Worm (Caenorhabditis elegans) whole organism, young adult: Measurements from ENCODE around the gene K10C2.6.

Experiments
- B0035.1 ChIP-seq: sonication (generic microtip); optimal IDR thresholded peaks from 2 replicates; lab custom pipeline; 2016; ENCODE audit warnings: missing genetic modification characterization, mild to moderate bottlenecking, missing compliant biosample characterization, missing genotype, missing genetic modification reagents
- B0336.3 ChIP-seq: fragments of 200-800 bp; sonication (Bioruptor generic); IDR thresholded peaks from 2 replicates; pipeline ENCODE4 v1.3.6; 2022; ENCODE audit warnings: missing genetic modification characterization, missing compliant biosample characterization
- K12H6.12 ChIP-seq: fragments of 200-800 bp; sonication (Bioruptor generic); optimal IDR thresholded peaks from 2 replicates; lab custom pipeline; 2018; ENCODE audit warnings: mild to moderate bottlenecking, missing genetic modification characterization, missing compliant biosample characterization
- attf-6 ChIP-seq: fragments of 200-800 bp; sonication (Bioruptor generic); IDR thresholded peaks from 2 replicates; pipeline ENCODE4 v1.3.6; 2022; ENCODE audit warnings: missing genetic modification reagents, missing genetic modification characterization, missing compliant biosample characterization
- cebp-1 ChIP-seq, 2 experiments: fragments of 200-800 bp in 1 of 2; sonication (Bioruptor generic) in 1 of 2; sonication (generic microtip) in 1 of 2; IDR thresholded peaks in 1 of 2; optimal IDR thresholded peaks in 1 of 2; 2 replicates each; pipeline versions ENCODE4 v1.3.6 to Lab custom; 2017 to 2022; ENCODE audit warnings: missing compliant biosample characterization in 2 of 2, missing genetic modification characterization in 2 of 2, mild to moderate bottlenecking in 1 of 2, missing genetic modification reagents in 1 of 2, moderate library complexity in 1 of 2
- ceh-100 ChIP-seq: fragments of 200-800 bp; sonication (Bioruptor generic); IDR thresholded peaks from 2 replicates; pipeline ENCODE4 v1.3.6; 2022; ENCODE audit warnings: missing genetic modification reagents, missing genetic modification characterization, missing compliant biosample characterization
- ceh-91 ChIP-seq: fragments of 200-800 bp; sonication (Bioruptor generic); IDR thresholded peaks from 2 replicates; pipeline ENCODE4 v1.3.6; 2022; ENCODE audit warnings: missing genetic modification reagents, missing genetic modification characterization, missing compliant biosample characterization
- chd-7 ChIP-seq: sonication (generic microtip); optimal IDR thresholded peaks from 2 replicates; lab custom pipeline; 2016; ENCODE audit warnings: mild to moderate bottlenecking, missing genetic modification characterization, moderate library complexity, missing compliant biosample characterization
- die-1 ChIP-seq: sonication (generic microtip); optimal IDR thresholded peaks from 2 replicates; lab custom pipeline; 2016; ENCODE audit warnings: missing genotype, mild to moderate bottlenecking, missing genetic modification characterization, missing compliant biosample characterization
- dpl-1 ChIP-seq: fragments of 150-350 bp; optimal IDR thresholded peaks from 2 replicates; lab custom pipeline; 2014; ENCODE audit warnings: missing biosample characterization, missing genetic modification reagents, missing genetic modification characterization
- efl-1 ChIP-seq: fragments of 150-350 bp; optimal IDR thresholded peaks from 2 replicates; lab custom pipeline; 2014; ENCODE audit warnings: missing biosample characterization, missing genetic modification reagents, missing genetic modification characterization
- egrh-3 ChIP-seq: fragments of 200-800 bp; sonication (Bioruptor generic); IDR thresholded peaks from 2 replicates; pipeline ENCODE4 v1.3.6; 2022; ENCODE audit warnings: missing genetic modification reagents, missing genetic modification characterization, missing compliant biosample characterization
- ets-4 ChIP-seq: fragments of 200-800 bp; sonication (Bioruptor generic); optimal IDR thresholded peaks from 2 replicates; lab custom pipeline; 2018; ENCODE audit warnings: mild to moderate bottlenecking, missing genetic modification characterization, missing compliant biosample characterization
- gei-17 ChIP-seq: fragments of 200-800 bp; sonication (Bioruptor generic); optimal IDR thresholded peaks from 2 replicates; lab custom pipeline; 2018; ENCODE audit warnings: mild to moderate bottlenecking, missing genetic modification characterization, missing compliant biosample characterization
- lin-26 ChIP-seq: fragments of 200-800 bp; sonication (Bioruptor generic); IDR thresholded peaks from 2 replicates; pipeline ENCODE4 v1.3.6; 2022; ENCODE audit warnings: missing genetic modification reagents, missing genetic modification characterization, missing compliant biosample characterization
- madf-8 ChIP-seq: fragments of 200-800 bp; sonication (Bioruptor generic); conservative IDR thresholded peaks from 2 replicates; pipeline ENCODE4 v1.3.6; 2022; ENCODE audit warnings: missing genetic modification reagents, missing genetic modification characterization, missing compliant biosample characterization
- mes-4 ChIP-seq: sonication (generic microtip); optimal IDR thresholded peaks from 2 replicates; lab custom pipeline; 2016; ENCODE audit warnings: missing genotype, missing genetic modification characterization, missing compliant biosample characterization
- nhr-27 ChIP-seq: fragments of 200-800 bp; sonication (Bioruptor generic); optimal IDR thresholded peaks from 2 replicates; lab custom pipeline; 2018; ENCODE audit warnings: mild to moderate bottlenecking, missing genetic modification characterization, moderate library complexity, missing compliant biosample characterization
- nhr-80 ChIP-seq: sonication (generic microtip); optimal IDR thresholded peaks from 2 replicates; lab custom pipeline; 2016; ENCODE audit warnings: missing genetic modification characterization, missing compliant biosample characterization
- nhr-90 ChIP-seq: sonication (generic microtip); optimal IDR thresholded peaks from 2 replicates; lab custom pipeline; 2016; ENCODE audit warnings: missing genotype, mild to moderate bottlenecking, missing genetic modification characterization, missing compliant biosample characterization
- pbrm-1 ChIP-seq: fragments of 200-800 bp; sonication (Bioruptor generic); IDR thresholded peaks from 2 replicates; pipeline ENCODE4 v1.3.6; 2022; ENCODE audit warnings: missing genetic modification reagents, missing genetic modification characterization, missing compliant biosample characterization
- pha-4 ChIP-seq: fragments of 150-350 bp; sonication (generic microtip); optimal IDR thresholded peaks from 2 replicates; lab custom pipeline; 2014; ENCODE audit warnings: missing biosample characterization, missing genetic modification reagents, missing genetic modification characterization
- rcor-1 ChIP-seq: fragments of 200-800 bp; sonication (Bioruptor generic); IDR thresholded peaks from 2 replicates; pipeline ENCODE4 v1.3.6; 2022; ENCODE audit warnings: missing genetic modification reagents, missing genetic modification characterization, missing compliant biosample characterization
- snpc-1.1 ChIP-seq: sonication (generic microtip); optimal IDR thresholded peaks from 2 replicates; lab custom pipeline; 2017; ENCODE audit warnings: missing genetic modification characterization, mild to moderate bottlenecking, missing compliant biosample characterization, antibody characterized with exemption, moderate library complexity, missing genotype, missing genetic modification reagents; ENCODE audit not compliant: insufficient read depth
- snpc-4 ChIP-seq, 5 experiments: fragments of 150-350 bp in 1 of 5; sonication (generic microtip) in 4 of 5; optimal IDR thresholded peaks; 2 replicates each; lab custom pipeline; 2014 to 2018; ENCODE audit warnings: missing genetic modification characterization in 5 of 5, missing biosample characterization in 3 of 5, antibody characterized with exemption in 2 of 5, mild to moderate bottlenecking in 2 of 5, missing compliant biosample characterization in 2 of 5, missing genotype in 2 of 5, moderate library complexity in 2 of 5, missing genetic modification reagents in 1 of 5
- somi-1 ChIP-seq: fragments of 200-800 bp; sonication (Bioruptor generic); optimal IDR thresholded peaks from 2 replicates; lab custom pipeline; 2018; ENCODE audit warnings: mild to moderate bottlenecking, missing genetic modification characterization, missing compliant biosample characterization
- tbp1 ChIP-seq: fragments of 200-800 bp; sonication (Bioruptor generic); optimal IDR thresholded peaks from 2 replicates; lab custom pipeline; 2018; ENCODE audit warnings: mild to moderate bottlenecking, missing genetic modification characterization, missing compliant biosample characterization
- unc-62 ChIP-seq: fragments of 150-350 bp; optimal IDR thresholded peaks from 2 replicates; lab custom pipeline; 2014; ENCODE audit warnings: missing biosample characterization, missing genetic modification reagents, missing genetic modification characterization
- xnd-1 ChIP-seq: sonication (generic microtip); optimal IDR thresholded peaks from 2 replicates; lab custom pipeline; 2016; ENCODE audit warnings: missing genotype, missing genetic modification reagents, missing genetic modification characterization, missing compliant biosample characterization
- zfh-2 ChIP-seq: fragments of 200-800 bp; sonication (Bioruptor generic); conservative IDR thresholded peaks from 2 replicates; pipeline ENCODE4 v1.3.6; 2022; ENCODE audit warnings: missing genetic modification reagents, missing genetic modification characterization, missing compliant biosample characterization
- ztf-26 ChIP-seq: sonication (generic microtip); optimal IDR thresholded peaks from 2 replicates; lab custom pipeline; 2017; ENCODE audit warnings: missing genetic modification characterization, missing compliant biosample characterization

K10C2.6 gene

DNA sequence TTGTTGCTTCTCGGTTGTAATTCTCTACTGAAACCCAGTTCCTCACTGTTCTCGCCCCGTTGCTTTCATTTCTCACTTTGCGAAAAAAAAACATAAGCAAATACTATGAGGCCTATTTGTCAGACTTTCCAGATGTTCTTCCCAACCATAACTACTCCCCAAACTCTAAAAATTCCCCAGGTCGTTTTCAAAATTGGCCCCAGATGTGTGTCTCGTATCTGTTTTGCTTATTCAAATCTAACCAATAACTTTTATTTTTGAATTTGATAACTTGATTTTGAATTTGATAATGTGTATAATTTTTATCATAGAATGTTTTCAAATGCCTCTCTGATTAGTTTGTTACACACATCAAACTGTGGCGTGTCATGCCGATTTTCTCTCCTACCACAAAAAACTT is 43.4 kb upstream of the K10C2.6 start (continued):
- TF ChIP-seq mes-4 = no peak
- TF ChIP-seq die-1 = no peak

- TF ChIP-seq cebp-1 (GFP tag; IDR thresholded peaks at IDR 0.05; lab: Robert Waterston, UW) (no peak), cebp-1 (tag; optimal IDR thresholded peaks at IDR 0.05; lab: Kevin White, UChicago) (no peak), nhr-80 (tag; lab: Kevin White, UChicago) (peak; percentile 20), gei-17 (GFP tag; lab: Kevin White, UChicago) (no peak)
Measured at ce11 chrX:6408286-6408685, 43.0 kb upstream of the K10C2.6 start.

DNA sequence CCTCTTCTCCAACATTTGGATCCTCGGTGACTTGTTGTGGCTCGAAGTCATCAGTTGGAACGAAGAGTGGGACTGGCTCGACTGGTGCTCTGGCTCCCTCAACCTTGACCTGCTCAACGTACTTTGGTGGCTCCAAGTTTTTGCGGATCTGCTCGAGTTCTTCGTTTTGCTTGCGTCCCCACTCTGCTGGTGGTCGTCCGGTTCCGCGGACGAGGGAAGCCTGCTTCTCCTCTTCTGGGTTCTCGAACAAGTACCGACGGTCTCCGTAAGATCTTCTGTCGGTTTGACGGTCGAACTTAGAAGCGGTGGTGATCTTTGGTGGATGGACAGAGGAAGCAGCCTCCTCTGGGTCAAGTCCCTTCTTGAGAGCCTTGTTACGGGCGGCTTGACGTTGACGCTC is 42.5 kb upstream of the K10C2.6 start:
- TF ChIP-seq egrh-3 (peak; percentile 12; the same call in 1 of the 2 replicates), chd-7 (tag; lab: Kevin White, UChicago) (no peak), dpl-1 (GFP tag; lab: Kevin White, UChicago) (no peak), zfh-2 (peak; percentile 78), snpc-4 (GFP tag; optimal IDR thresholded peaks at IDR 0.05; lab: Kevin White, UChicago) (no peak), snpc-4 (tag; optimal IDR thresholded peaks at IDR 0.05; lab: Kevin White, UChicago) (no peak), ztf-26 (tag; lab: Kevin White, UChicago) (no peak)

- peak; percentile 40 for TF ChIP-seq somi-1
- peak; percentile 88 for TF ChIP-seq zfh-2
- no peak for TF ChIP-seq tbp1 (GFP tag; lab: Kevin White, UChicago)
- no peak for TF ChIP-seq ceh-91 (GFP tag; lab: Robert Waterston, UW)
- TF ChIP-seq rcor-1 = 0 out of 2 replicates have a peak, but pooled peaks have one; percentile 13
- TF ChIP-seq, all 124 proteins: peak for 3
Measured at ce11 chrX:6410177-6410765, 41.0 kb upstream of the K10C2.6 start, which contains the start of gene mup-2. mup-2 (minus strand) TSS chrX:6410227.

ce11 chrX:6412575-6412974 is 38.7 kb upstream of the K10C2.6 start, which contains the start of gene T22E5.1:
T22E5.1 (plus strand) TSS chrX:6412875.
- no peak for TF ChIP-seq lin-26 (GFP tag; lab: Robert Waterston, UW)
- TF ChIP-seq, all 124 proteins: peak for 0

DNA sequence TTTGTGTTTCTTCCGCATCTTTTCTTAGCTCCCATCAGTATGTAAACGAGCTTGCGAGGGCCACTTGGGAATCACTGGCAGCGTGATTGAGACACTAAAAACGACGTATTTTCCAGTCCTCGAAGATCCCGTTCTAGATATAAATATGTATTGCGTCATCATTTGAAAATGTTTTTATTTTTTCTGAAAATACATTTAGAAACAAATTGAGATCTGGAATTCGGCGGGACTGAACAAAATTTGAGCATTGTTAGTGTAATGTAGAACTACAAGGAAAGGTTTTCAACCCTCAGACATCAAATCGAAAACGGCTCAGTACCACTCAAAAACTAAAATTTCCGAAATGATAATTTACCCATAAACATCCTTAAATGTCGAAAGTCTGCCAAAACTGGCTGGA is 37.7 kb upstream of the K10C2.6 start:
- no peak for TF ChIP-seq attf-6 (GFP tag; lab: Robert Waterston, UW)
- TF ChIP-seq ets-4 = no peak
- TF ChIP-seq B0336.3 (GFP tag; lab: Robert Waterston, UW) = no peak
- no peak for TF ChIP-seq ceh-100 (GFP tag; lab: Robert Waterston, UW)
- no peak for TF ChIP-seq tbp1 (GFP tag; lab: Kevin White, UChicago)
- no peak for TF ChIP-seq pbrm-1
- TF ChIP-seq die-1 = no peak
- TF ChIP-seq K12H6.12 (tag; lab: Kevin White, UChicago) = no peak
- TF ChIP-seq efl-1 = no peak
- no peak for TF ChIP-seq pha-4 (tag; lab: Kevin White, UChicago)
- no peak for TF ChIP-seq B0035.1
- no peak for TF ChIP-seq snpc-1.1 (tag; lab: Kevin White, UChicago)
- no peak for TF ChIP-seq xnd-1 (tag; lab: Kevin White, UChicago)
- TF ChIP-seq nhr-27 (tag; lab: Kevin White, UChicago) = no peak
- TF ChIP-seq unc-62 (GFP tag; lab: Kevin White, UChicago) = no peak
- no peak for TF ChIP-seq nhr-90 (tag; lab: Kevin White, UChicago)
- TF ChIP-seq madf-8 (GFP tag; lab: Robert Waterston, UW) = no peak
